Fruit fly (Drosophila melanogaster): ENCODE results near the gene Or67b.

Gene Or67b

dm6 chr3L:9629093-9629492 lies at the start of gene Or67b:
Gene Or67b (minus strand): TSS chr3L:9629193.
- TF ChIP-seq CG8478 (optimal IDR thresholded peaks at IDR 0.05) (no peak), CTCF (optimal IDR thresholded peaks at IDR 0.05) (no peak)

- TF ChIP-seq CTCF (optimal IDR thresholded peaks at IDR 0.05) (no peak), CG8478 (optimal IDR thresholded peaks at IDR 0.05) (no peak)
These were observed 49.1 kb upstream of the Or67b start for dm6 chr3L:9678007-9678497.

dm6 chr3L:9677260-9677659 lies 48.3 kb upstream of the Or67b start:
- no peak for TF ChIP-seq CG8478 (optimal IDR thresholded peaks at IDR 0.05)
- TF ChIP-seq CTCF (optimal IDR thresholded peaks at IDR 0.05) = no peak

dm6 chr3L:9675528-9675963 lies 46.6 kb upstream of the Or67b start:
- no peak for TF ChIP-seq CG8478 (optimal IDR thresholded peaks at IDR 0.05)
- TF ChIP-seq CTCF (optimal IDR thresholded peaks at IDR 0.05) = no peak

- TF ChIP-seq CG8478 (optimal IDR thresholded peaks at IDR 0.05) = no peak
- no peak for TF ChIP-seq CTCF (optimal IDR thresholded peaks at IDR 0.05)
These were observed 45.3 kb upstream of the Or67b start for dm6 chr3L:9674300-9674699.

- TF ChIP-seq CG8478 (optimal IDR thresholded peaks at IDR 0.05) (no peak), CTCF (optimal IDR thresholded peaks at IDR 0.05) (no peak)
These were observed 42.4 kb upstream of the Or67b start for dm6 chr3L:9671372-9671771.

- no peak for TF ChIP-seq CTCF (optimal IDR thresholded peaks at IDR 0.05)
- no peak for TF ChIP-seq CG8478 (optimal IDR thresholded peaks at IDR 0.05)
These were observed 14.8 kb upstream of the Or67b start, which contains the start of gene CNMaR for dm6 chr3L:9643762-9644161. Gene CNMaR (plus strand): TSS chr3L:9644109.

- TF ChIP-seq CG8478 (optimal IDR thresholded peaks at IDR 0.05) (no peak), CTCF (optimal IDR thresholded peaks at IDR 0.05) (no peak)
These were observed 11.7 kb upstream of the Or67b start, which contains the start of gene CG18180 for dm6 chr3L:9640713-9641112. Gene CG18180 (plus strand): TSS chr3L:9641013.

- TF ChIP-seq CTCF (optimal IDR thresholded peaks at IDR 0.05) (no peak), CG8478 (optimal IDR thresholded peaks at IDR 0.05) (no peak)
These were observed 10.0 kb upstream of the Or67b start, which contains the start of gene CG18179 for dm6 chr3L:9638971-9639370. Gene CG18179 (plus strand): TSS chr3L:9639271.

- no peak for TF ChIP-seq CTCF (optimal IDR thresholded peaks at IDR 0.05)
- no peak for TF ChIP-seq CG8478 (optimal IDR thresholded peaks at IDR 0.05)
These were observed 8.8 kb upstream of the Or67b start, which contains the start of gene CG8329 for dm6 chr3L:9637812-9638211. Gene CG8329 (plus strand): TSS chr3L:9638112.

- TF ChIP-seq CG8478 (optimal IDR thresholded peaks at IDR 0.05) (no peak), CTCF (optimal IDR thresholded peaks at IDR 0.05) (peak in 1 of 2 experiments; percentile 15)
These were observed 917 bp upstream of the Or67b start for dm6 chr3L:9629910-9630309.

- TF ChIP-seq CTCF (optimal IDR thresholded peaks at IDR 0.05) (no peak), CG8478 (optimal IDR thresholded peaks at IDR 0.05) (no peak)
These were observed 617 bp downstream of the Or67b start, which contains the start of gene Cyp40 for dm6 chr3L:9628376-9628775. Gene Cyp40 (plus strand): TSS chr3L:9628676.

dm6 chr3L:9624014-9624413 lies 5.0 kb downstream of the Or67b start, which contains the start of gene CG3335:
Gene CG3335 (plus strand): TSS chr3L:9624237.
- TF ChIP-seq CTCF (optimal IDR thresholded peaks at IDR 0.05) (no peak), CG8478 (optimal IDR thresholded peaks at IDR 0.05) (no peak)

- TF ChIP-seq CTCF (optimal IDR thresholded peaks at IDR 0.05) (no peak), CG8478 (optimal IDR thresholded peaks at IDR 0.05) (no peak)
These were observed 13.4 kb downstream of the Or67b start for dm6 chr3L:9615443-9616141.

- TF ChIP-seq CG8478 (optimal IDR thresholded peaks at IDR 0.05) (no peak), CTCF (optimal IDR thresholded peaks at IDR 0.05) (peak in 1 of 2 experiments; percentile 14)
These were observed 14.2 kb downstream of the Or67b start, which contains the start of gene LanB2 for dm6 chr3L:9614589-9615442. Gene LanB2 (plus strand): TSS chr3L:9614914.
